Worm (Caenorhabditis elegans): Measurements from ENCODE around the gene pals-27.

The pals-27 gene

DNA sequence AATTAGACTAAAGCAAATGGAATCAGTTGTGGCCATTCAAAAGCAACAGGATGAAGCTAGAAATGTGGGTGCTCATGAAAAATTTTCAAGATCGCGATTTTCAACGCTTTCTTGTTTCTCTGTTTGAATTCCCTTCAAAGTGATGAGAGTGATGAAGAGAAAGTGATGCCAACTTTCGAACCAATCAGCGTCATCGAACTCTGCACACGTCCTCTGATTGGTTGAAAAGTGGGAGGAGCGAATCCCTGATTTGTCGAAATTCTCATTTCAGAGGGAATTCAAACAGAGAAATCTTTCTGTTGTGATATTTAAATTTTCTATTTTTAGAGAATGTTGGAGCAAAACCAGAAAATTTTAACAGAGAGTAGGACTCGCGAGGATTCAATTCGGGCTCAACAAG lies 675 bp downstream of the pals-27 start:
- TF ChIP-seq sptf-2 (GFP tag; optimal IDR thresholded peaks at IDR 0.05) (no peak), B0336.3 (GFP tag; IDR thresholded peaks at IDR 0.05) (no peak), B0261.1 (tag; optimal IDR thresholded peaks at IDR 0.05) (no peak), rcor-1 (GFP tag; IDR thresholded peaks at IDR 0.05) (no peak), ceh-79 (tag; optimal IDR thresholded peaks at IDR 0.05) (no peak), hsf-1 (GFP tag; IDR thresholded peaks at IDR 0.05) (no peak), nfyb-1 (GFP tag; IDR thresholded peaks at IDR 0.05) (no peak), aptf-2 (GFP tag; conservative IDR thresholded peaks at IDR 0.05) (no peak), akir-1 (GFP tag; optimal IDR thresholded peaks at IDR 0.05) (no peak), athp-1 (tag; optimal IDR thresholded peaks at IDR 0.05) (no peak), attf-3 (GFP tag; conservative IDR thresholded peaks at IDR 0.05) (no peak), F57A8.1 (GFP tag; optimal IDR thresholded peaks at IDR 0.05) (no peak)

DNA sequence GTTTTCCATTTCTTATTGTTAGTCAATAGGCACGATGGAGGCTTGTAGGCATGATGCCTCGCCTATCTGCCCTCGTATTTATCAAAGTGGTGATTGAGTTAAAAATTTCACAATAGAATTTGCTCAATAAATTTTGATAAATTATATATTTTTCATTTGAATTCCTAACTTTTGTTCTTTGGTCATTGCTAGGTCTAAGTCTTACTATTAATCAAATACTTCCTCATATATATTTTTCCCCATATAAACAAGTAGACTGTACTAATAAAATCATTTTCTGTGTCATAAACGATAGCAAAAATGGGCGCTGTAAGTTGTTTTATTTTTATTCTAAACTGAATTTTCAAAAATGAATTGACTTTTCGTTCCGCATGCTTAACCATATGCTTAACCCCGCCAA lies 3.0 kb downstream of the pals-27 start, which contains the start of gene pals-28:
pals-28 (plus strand) TSS at position 301 of the 400 bp plus-strand sequence.
- TF ChIP-seq ZK185.1 (tag; optimal IDR thresholded peaks at IDR 0.05; ENCODE audit: poor library complexity, severe bottlenecking) (no peak), atf-7 (tag; optimal IDR thresholded peaks at IDR 0.05) (no peak), ceh-40 (GFP tag; IDR thresholded peaks at IDR 0.05) (no peak), T07F8.4 (tag; optimal IDR thresholded peaks at IDR 0.05) (no peak), ceh-27 (GFP tag; optimal IDR thresholded peaks at IDR 0.05) (no peak)

DNA sequence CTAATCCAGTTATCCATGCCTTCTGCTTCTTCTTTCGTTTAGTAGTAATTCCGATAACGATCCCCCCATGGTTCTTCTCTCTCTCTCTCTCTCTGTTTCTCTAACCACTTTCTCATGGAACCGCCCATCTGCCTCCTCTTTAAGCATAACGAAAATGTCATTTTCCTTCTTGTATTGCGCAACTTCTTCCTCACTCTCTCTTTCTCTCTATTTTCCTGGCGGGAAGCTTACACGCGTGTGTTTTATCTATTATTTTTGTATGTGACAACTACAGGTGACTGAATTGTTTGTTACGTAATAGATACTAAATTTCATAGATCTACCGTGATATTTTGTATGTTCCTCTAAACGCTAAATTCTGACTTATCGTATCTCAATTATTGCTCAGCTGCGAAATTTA lies 9.0 kb downstream of the pals-27 start:
- TF ChIP-seq B0035.1 (tag; optimal IDR thresholded peaks at IDR 0.05) (no peak), ceh-58 (GFP tag; IDR thresholded peaks at IDR 0.05) (no peak), B0019.2 (GFP tag; conservative IDR thresholded peaks at IDR 0.05) (no peak), xnd-1 (tag; optimal IDR thresholded peaks at IDR 0.05) (no peak), hlh-26 (GFP tag; conservative IDR thresholded peaks at IDR 0.05) (no peak), egl-18 (GFP tag; IDR thresholded peaks at IDR 0.05) (no peak), F57A8.1 (GFP tag; optimal IDR thresholded peaks at IDR 0.05) (no peak), repo-1 (tag; optimal IDR thresholded peaks at IDR 0.05) (no peak)

DNA sequence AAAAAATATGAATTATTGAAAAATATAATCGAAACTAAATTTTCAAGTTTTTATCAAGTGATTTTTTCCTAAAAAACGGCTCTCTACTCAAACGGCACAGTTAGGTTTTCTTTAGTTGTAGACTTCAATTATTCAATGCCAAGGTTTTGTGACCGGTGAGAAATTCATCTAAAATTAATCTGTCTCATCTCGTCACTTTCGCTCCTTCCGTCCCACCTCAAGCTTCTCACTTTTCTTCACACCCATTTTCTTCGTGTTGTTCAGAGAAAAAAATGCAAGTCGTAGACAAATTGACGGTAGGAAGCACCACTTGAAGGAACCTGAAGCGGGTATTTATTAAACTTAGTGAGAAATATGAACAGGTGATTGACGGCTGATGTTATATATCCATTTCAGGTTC lies 9.9 kb downstream of the pals-27 start:
- TF ChIP-seq lin-40 (tag; optimal IDR thresholded peaks at IDR 0.05) (no peak), ama-1 (optimal IDR thresholded peaks at IDR 0.05) (no peak), ama-1 (GFP tag; optimal IDR thresholded peaks at IDR 0.05) (no peak), F10E7.11 (tag; optimal IDR thresholded peaks at IDR 0.05) (no peak), let-526 (GFP tag; IDR thresholded peaks at IDR 0.05) (no peak), efl-1 (GFP tag; optimal IDR thresholded peaks at IDR 0.05) (no peak), snpc-1.1 (tag; optimal IDR thresholded peaks at IDR 0.05; ENCODE audit: insufficient read depth) (no peak), somi-1 (GFP tag; optimal IDR thresholded peaks at IDR 0.05) (no peak), him-1 (tag; optimal IDR thresholded peaks at IDR 0.05) (no peak), Y53G8AR.9 (GFP tag; conservative IDR thresholded peaks at IDR 0.05) (no peak), rec-8 (tag; optimal IDR thresholded peaks at IDR 0.05) (no peak), lin-35 (GFP tag; optimal IDR thresholded peaks at IDR 0.05) (no peak), sdz-38 (tag; optimal IDR thresholded peaks at IDR 0.05) (no peak)

All from whole organism, young adult.